Worm (Caenorhabditis elegans) whole organism, L3 larva: ENCODE measurements around the gene sre-34.

Experiments
- R02D3.7 ChIP-seq: fragments of 150-350 bp; optimal IDR thresholded peaks from 2 replicates; lab custom pipeline; 2014; ENCODE audit warnings: missing biosample characterization, missing genetic modification characterization
- ZK546.5 ChIP-seq: sonication (generic microtip); optimal IDR thresholded peaks from 2 replicates; lab custom pipeline; 2017; ENCODE audit warnings: missing biosample characterization, missing genetic modification characterization
- aly-2 ChIP-seq: fragments of 150-350 bp; optimal IDR thresholded peaks from 2 replicates; lab custom pipeline; 2014; ENCODE audit warnings: missing biosample characterization, missing genetic modification characterization
- ama-1 ChIP-seq: fragments of 150-350 bp; optimal IDR thresholded peaks from 2 replicates; lab custom pipeline; 2018
- ceh-16 ChIP-seq: sonication (generic microtip); optimal IDR thresholded peaks from 2 replicates; lab custom pipeline; 2017; ENCODE audit warnings: missing biosample characterization, missing genetic modification characterization
- ceh-28 ChIP-seq: fragments of 150-350 bp; optimal IDR thresholded peaks from 2 replicates; lab custom pipeline; 2014; ENCODE audit warnings: missing biosample characterization, missing genetic modification reagents, missing genetic modification characterization
- ceh-82 ChIP-seq: fragments of 150-350 bp; optimal IDR thresholded peaks from 2 replicates; lab custom pipeline; 2014; ENCODE audit warnings: missing biosample characterization, missing genetic modification characterization
- ceh-9 ChIP-seq: sonication (generic microtip); optimal IDR thresholded peaks from 2 replicates; lab custom pipeline; 2018; ENCODE audit warnings: missing biosample characterization, missing genetic modification characterization
- daf-12 ChIP-seq: fragments of 150-350 bp; optimal IDR thresholded peaks from 2 replicates; lab custom pipeline; 2014; ENCODE audit warnings: missing biosample characterization, missing genetic modification reagents, missing genetic modification characterization
- egl-27 ChIP-seq: sonication (generic microtip); optimal IDR thresholded peaks from 4 replicates; lab custom pipeline; 2017; ENCODE audit warnings: missing biosample characterization, missing genetic modification reagents, missing genetic modification characterization
- egl-5 ChIP-seq: fragments of 150-350 bp; optimal IDR thresholded peaks from 2 replicates; lab custom pipeline; 2017; ENCODE audit warnings: missing biosample characterization, missing genetic modification reagents, missing genetic modification characterization, inconsistent platforms
- elt-1 ChIP-seq: fragments of 150-350 bp; optimal IDR thresholded peaks from 2 replicates; lab custom pipeline; 2014; ENCODE audit warnings: missing biosample characterization, missing genetic modification characterization
- elt-2 ChIP-seq: sonication (generic microtip); optimal IDR thresholded peaks from 2 replicates; lab custom pipeline; 2016; ENCODE audit warnings: missing genetic modification reagents, mild to moderate bottlenecking, missing genetic modification characterization, missing compliant biosample characterization
- elt-3 ChIP-seq, 3 experiments: fragments of 150-350 bp in 1 of 3; sonication (generic microtip) in 2 of 3; optimal IDR thresholded peaks; 2 replicates in 2 of 3; 4 replicates in 1 of 3; lab custom pipeline; 2014 to 2017; ENCODE audit warnings: missing biosample characterization in 3 of 3, missing genetic modification characterization in 3 of 3
- eor-1 ChIP-seq, 2 experiments: fragments of 150-350 bp; optimal IDR thresholded peaks; 2 replicates each; lab custom pipeline; 2014 to 2018; ENCODE audit warnings: missing biosample characterization in 2 of 2, missing genetic modification characterization in 2 of 2
- fkh-10 ChIP-seq: sonication (generic microtip); optimal IDR thresholded peaks from 2 replicates; lab custom pipeline; 2017; ENCODE audit warnings: missing biosample characterization, missing genetic modification reagents, missing genetic modification characterization
- fkh-2 ChIP-seq: fragments of 150-350 bp; optimal IDR thresholded peaks from 2 replicates; lab custom pipeline; 2014; ENCODE audit warnings: missing biosample characterization, missing genetic modification reagents, missing genetic modification characterization
- fos-1 ChIP-seq: fragments of 150-350 bp; optimal IDR thresholded peaks from 2 replicates; lab custom pipeline; 2014; ENCODE audit warnings: missing biosample characterization, missing genetic modification characterization
- hmg-11 ChIP-seq: sonication (generic microtip); optimal IDR thresholded peaks from 2 replicates; lab custom pipeline; 2016; ENCODE audit warnings: missing genetic modification characterization, missing compliant biosample characterization
- jun-1 ChIP-seq: fragments of 150-350 bp; optimal IDR thresholded peaks from 2 replicates; lab custom pipeline; 2014; ENCODE audit warnings: missing biosample characterization, missing genetic modification reagents, missing genetic modification characterization
- lin-15B ChIP-seq: fragments of 150-350 bp; optimal IDR thresholded peaks from 2 replicates; lab custom pipeline; 2014; ENCODE audit warnings: missing biosample characterization, missing genetic modification characterization
- lin-39 ChIP-seq: fragments of 150-350 bp; optimal IDR thresholded peaks from 2 replicates; lab custom pipeline; 2018; ENCODE audit warnings: missing biosample characterization, missing genetic modification reagents, missing genetic modification characterization
- lsy-12 ChIP-seq: sonication (generic microtip); optimal IDR thresholded peaks from 2 replicates; lab custom pipeline; 2016; ENCODE audit warnings: mild to moderate bottlenecking, missing genetic modification characterization, missing compliant biosample characterization
- mdl-1 ChIP-seq: fragments of 150-350 bp; optimal IDR thresholded peaks from 2 replicates; lab custom pipeline; 2014; ENCODE audit warnings: missing biosample characterization, missing genetic modification characterization
- mml-1 ChIP-seq: fragments of 150-350 bp; sonication (generic microtip); optimal IDR thresholded peaks from 3 replicates; lab custom pipeline; 2014; ENCODE audit warnings: missing biosample characterization, missing genetic modification characterization
- nfya-1 ChIP-seq: sonication (generic microtip); optimal IDR thresholded peaks from 2 replicates; lab custom pipeline; 2017; ENCODE audit warnings: missing genetic modification characterization, mild to moderate bottlenecking, missing compliant biosample characterization, antibody characterized with exemption, moderate library complexity; ENCODE audit not compliant: insufficient read depth
- nhr-11 ChIP-seq: fragments of 150-350 bp; optimal IDR thresholded peaks from 2 replicates; lab custom pipeline; 2014; ENCODE audit warnings: missing biosample characterization, missing genetic modification characterization
- nhr-12 ChIP-seq: fragments of 150-350 bp; optimal IDR thresholded peaks from 2 replicates; lab custom pipeline; 2014; ENCODE audit warnings: missing biosample characterization, missing genetic modification characterization
- nhr-23 ChIP-seq: fragments of 150-350 bp; optimal IDR thresholded peaks from 2 replicates; lab custom pipeline; 2014; ENCODE audit warnings: missing biosample characterization, missing genetic modification reagents, missing genetic modification characterization
- nhr-237 ChIP-seq: fragments of 150-350 bp; optimal IDR thresholded peaks from 2 replicates; lab custom pipeline; 2014; ENCODE audit warnings: missing biosample characterization, missing genetic modification characterization
- nhr-25 ChIP-seq: sonication (generic microtip); optimal IDR thresholded peaks from 2 replicates; lab custom pipeline; 2017; ENCODE audit warnings: missing biosample characterization, missing genetic modification characterization
- nhr-28 ChIP-seq: fragments of 150-350 bp; optimal IDR thresholded peaks from 2 replicates; lab custom pipeline; 2014; ENCODE audit warnings: missing biosample characterization, missing genetic modification characterization
- nhr-43 ChIP-seq: sonication (generic microtip); optimal IDR thresholded peaks from 2 replicates; lab custom pipeline; 2016; ENCODE audit warnings: mild to moderate bottlenecking, missing genetic modification characterization, missing compliant biosample characterization; ENCODE audit not compliant: poor library complexity, severe bottlenecking
- nhr-67 ChIP-seq: fragments of 150-350 bp; optimal IDR thresholded peaks from 2 replicates; lab custom pipeline; 2014; ENCODE audit warnings: missing biosample characterization, missing genetic modification characterization
- nhr-76 ChIP-seq: fragments of 150-350 bp; sonication (generic microtip); optimal IDR thresholded peaks from 5 replicates; lab custom pipeline; 2014; ENCODE audit warnings: missing biosample characterization, missing genetic modification characterization
- nhr-77 ChIP-seq: fragments of 150-350 bp; optimal IDR thresholded peaks from 2 replicates; lab custom pipeline; 2014; ENCODE audit warnings: missing biosample characterization, missing genetic modification characterization
- pha-4 ChIP-seq: fragments of 150-350 bp; optimal IDR thresholded peaks from 2 replicates; lab custom pipeline; 2014; ENCODE audit warnings: missing biosample characterization, missing genetic modification reagents, missing genetic modification characterization
- pqm-1 ChIP-seq: fragments of 150-350 bp; optimal IDR thresholded peaks from 2 replicates; lab custom pipeline; 2017; ENCODE audit warnings: missing biosample characterization, missing genetic modification characterization, inconsistent platforms
- sea-2 ChIP-seq: fragments of 150-350 bp; sonication (generic microtip); optimal IDR thresholded peaks from 4 replicates; lab custom pipeline; 2014; ENCODE audit warnings: missing biosample characterization, missing genetic modification reagents, missing genetic modification characterization
- skn-1 ChIP-seq: fragments of 150-350 bp; optimal IDR thresholded peaks from 2 replicates; lab custom pipeline; 2014; ENCODE audit warnings: missing biosample characterization, missing genetic modification characterization
- snpc-4 ChIP-seq: fragments of 150-350 bp; optimal IDR thresholded peaks from 2 replicates; lab custom pipeline; 2014; ENCODE audit warnings: missing biosample characterization, missing genetic modification characterization
- tbx-2 ChIP-seq: sonication (generic microtip); optimal IDR thresholded peaks from 2 replicates; lab custom pipeline; 2016; ENCODE audit warnings: mild to moderate bottlenecking, missing genetic modification characterization, missing compliant biosample characterization
- unc-39 ChIP-seq: sonication (generic microtip); optimal IDR thresholded peaks from 4 replicates; lab custom pipeline; 2017; ENCODE audit warnings: missing biosample characterization, missing genetic modification characterization
- unc-62 ChIP-seq: fragments of 150-350 bp; sonication (generic microtip); optimal IDR thresholded peaks from 4 replicates; lab custom pipeline; 2014; ENCODE audit warnings: missing biosample characterization, missing genetic modification reagents, missing genetic modification characterization
- zag-1 ChIP-seq: fragments of 150-350 bp; optimal IDR thresholded peaks from 2 replicates; lab custom pipeline; 2014; ENCODE audit warnings: missing biosample characterization, missing genetic modification characterization
- ztf-11 ChIP-seq: fragments of 150-350 bp; optimal IDR thresholded peaks from 2 replicates; lab custom pipeline; 2014; ENCODE audit warnings: missing biosample characterization, missing genetic modification characterization
- ztf-4 ChIP-seq: fragments of 150-350 bp; optimal IDR thresholded peaks from 2 replicates; lab custom pipeline; 2014; ENCODE audit warnings: missing biosample characterization, missing genetic modification characterization

Gene sre-34

DNA sequence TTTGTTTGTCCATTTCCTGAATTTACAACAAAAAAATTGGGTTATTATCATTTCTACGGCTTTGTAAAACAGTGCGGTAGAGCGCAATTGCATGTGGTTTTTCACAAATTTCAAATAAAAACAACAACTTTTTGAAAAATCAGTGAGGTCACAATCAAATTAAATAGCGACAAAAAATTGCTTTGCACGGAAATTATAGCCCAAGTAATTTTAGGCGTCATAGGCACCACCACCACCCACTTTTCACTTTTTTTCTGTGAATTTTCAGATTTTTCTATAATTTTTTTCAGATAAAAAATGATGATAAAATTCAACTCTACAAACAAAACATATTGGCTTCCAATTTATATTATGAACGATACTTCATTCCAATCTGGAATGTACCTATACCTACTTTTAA, 7.3 kb downstream of the sre-34 start, which contains the start of gene sre-38:
Gene sre-38 (plus strand): TSS at position 301 of the 400 bp plus-strand sequence.
- TF ChIP-seq ztf-4 (tag; lab: Kevin White, UChicago): no peak
- TF ChIP-seq elt-3 (tag; optimal IDR thresholded peaks at IDR 0.05; lab: Kevin White, UChicago): no peak
- TF ChIP-seq aly-2: no peak
- TF ChIP-seq nhr-28 (tag; lab: Kevin White, UChicago): no peak
- TF ChIP-seq ZK546.5 (tag; lab: Kevin White, UChicago): no peak
- no peak for TF ChIP-seq ztf-11 (tag; lab: Kevin White, UChicago)
- no peak for TF ChIP-seq nhr-43 (tag; lab: Kevin White, UChicago)
- TF ChIP-seq lin-39 (tag; lab: Kevin White, UChicago): no peak
- TF ChIP-seq zag-1 (tag; lab: Kevin White, UChicago): no peak
- TF ChIP-seq eor-1 (tag; optimal IDR thresholded peaks at IDR 0.05; lab: Kevin White, UChicago): no peak
- TF ChIP-seq lsy-12 (tag; lab: Kevin White, UChicago): no peak
- TF ChIP-seq daf-12 (tag; lab: Kevin White, UChicago): no peak

DNA sequence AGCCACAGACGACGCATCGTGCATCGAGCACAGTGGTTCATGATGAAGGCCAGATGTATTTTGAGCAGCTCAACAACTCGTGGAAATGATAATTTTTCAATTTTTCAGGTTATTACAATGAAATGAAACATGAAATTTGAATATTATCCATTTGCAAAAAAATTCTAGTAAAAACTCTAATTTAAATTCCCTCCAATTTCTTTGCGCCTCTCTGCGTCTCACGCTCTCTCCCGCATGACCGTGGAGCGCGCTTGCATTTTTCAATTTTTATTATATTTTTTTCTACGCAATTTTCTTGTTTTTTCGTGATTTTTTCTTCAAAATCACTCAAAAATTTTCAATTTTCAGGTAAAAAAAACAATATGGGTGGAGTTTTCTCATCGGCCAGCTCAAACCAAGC, 9.5 kb downstream of the sre-34 start, which contains the start of gene tag-281:
Gene tag-281 (plus strand): TSS at position 340 of the 400 bp plus-strand sequence.
- TF ChIP-seq nhr-77 (tag; lab: Kevin White, UChicago) (no peak), egl-5 (tag; lab: Kevin White, UChicago) (peak; percentile 52), mml-1 (tag; lab: Kevin White, UChicago) (no peak), ceh-16 (tag; lab: Kevin White, UChicago) (no peak), nfya-1 (tag; lab: Kevin White, UChicago) (peak; percentile 90), nhr-25 (tag; lab: Kevin White, UChicago) (no peak), R02D3.7 (tag; lab: Kevin White, UChicago) (peak; percentile 72), nhr-12 (tag; lab: Kevin White, UChicago) (no peak), nhr-67 (tag; lab: Kevin White, UChicago) (no peak), ztf-11 (tag; lab: Kevin White, UChicago) (no peak), unc-62 (GFP tag; lab: Kevin White, UChicago) (no peak), elt-3 (tag; optimal IDR thresholded peaks at IDR 0.05; lab: Kevin White, UChicago) (no peak), eor-1 (tag; optimal IDR thresholded peaks at IDR 0.05; lab: Kevin White, UChicago) (no peak), lin-15B (peak; percentile 92), fkh-10 (GFP tag; lab: Kevin White, UChicago) (peak; percentile 33), pha-4 (tag; lab: Kevin White, UChicago) (peak; percentile 87), mdl-1 (tag; lab: Kevin White, UChicago) (no peak), nhr-11 (no peak), lin-39 (tag; lab: Kevin White, UChicago) (peak; percentile 49), elt-1 (tag; lab: Kevin White, UChicago) (no peak), nhr-76 (tag; lab: Kevin White, UChicago) (no peak), lsy-12 (tag; lab: Kevin White, UChicago) (no peak), nhr-23 (tag; lab: Kevin White, UChicago) (peak; percentile 91), skn-1 (tag; lab: Kevin White, UChicago) (peak; percentile 52), nhr-28 (tag; lab: Kevin White, UChicago) (no peak), pqm-1 (tag; lab: Kevin White, UChicago) (peak; percentile 53), ceh-28 (tag; lab: Kevin White, UChicago) (peak; percentile 52), unc-39 (tag; lab: Kevin White, UChicago) (no peak), ceh-9 (no peak), daf-12 (tag; lab: Kevin White, UChicago) (no peak), jun-1 (tag; lab: Kevin White, UChicago) (peak; percentile 52), nhr-237 (no peak), tbx-2 (tag; lab: Kevin White, UChicago) (peak; percentile 6), sea-2 (no peak), zag-1 (tag; lab: Kevin White, UChicago) (no peak), ZK546.5 (tag; lab: Kevin White, UChicago) (no peak), nhr-43 (tag; lab: Kevin White, UChicago) (no peak), elt-2 (no peak), snpc-4 (peak; percentile 69), fos-1 (no peak), fkh-2 (tag; lab: Kevin White, UChicago) (no peak), hmg-11 (tag; lab: Kevin White, UChicago) (peak; percentile 22), aly-2 (no peak), ceh-82 (tag; lab: Kevin White, UChicago) (peak; percentile 44), ama-1 (lab: Kevin White, UChicago) (no peak), ztf-4 (tag; lab: Kevin White, UChicago) (no peak), egl-27 (tag; lab: Kevin White, UChicago) (no peak)
